Fruit fly (Drosophila melanogaster) whole organism, embryonic: ENCODE results near the gene CG5510.

Experiments used
- Abd-B ChIP-seq: fragments of 200-800 bp; sonication (Bioruptor generic); optimal IDR thresholded peaks from 2 replicates; lab custom pipeline; 2018; ENCODE audit warnings: missing biosample characterization, mild to moderate bottlenecking, missing genetic modification characterization, moderate library complexity
- Ada2b ChIP-seq: fragments of 200-800 bp; sonication (Bioruptor generic); IDR thresholded peaks from 2 replicates; pipeline ENCODE4 v1.3.6; 2022; ENCODE audit warnings: missing biosample characterization, missing genetic modification characterization
- Aef1 ChIP-seq: fragments of 200-800 bp; sonication (Bioruptor generic); IDR thresholded peaks from 3 replicates; pipeline ENCODE4 v1.3.6; 2022; ENCODE audit warnings: missing biosample characterization, missing genetic modification characterization
- Atf-2 ChIP-seq: fragments of 200-800 bp; sonication (Bioruptor generic); optimal IDR thresholded peaks from 2 replicates; lab custom pipeline; 2016; ENCODE audit warnings: missing biosample characterization, missing genetic modification characterization
- CG11085 ChIP-seq: fragments of 200-800 bp; sonication (Bioruptor generic); IDR thresholded peaks from 2 replicates; pipeline ENCODE4 v1.3.6; 2022; ENCODE audit warnings: missing biosample characterization, missing genetic modification characterization
- CG12155 ChIP-seq: fragments of 200-800 bp; sonication (Bioruptor generic); optimal IDR thresholded peaks from 3 replicates; lab custom pipeline; 2016; ENCODE audit warnings: missing biosample characterization, missing genetic modification characterization
- CG12942 ChIP-seq: fragments of 200-800 bp; sonication (Bioruptor generic); optimal IDR thresholded peaks from 3 replicates; lab custom pipeline; 2016; ENCODE audit warnings: missing biosample characterization, missing genetic modification characterization
- CG14441 ChIP-seq: fragments of 200-800 bp; sonication (Bioruptor generic); IDR thresholded peaks from 2 replicates; pipeline ENCODE4 v1.3.6; 2022; ENCODE audit warnings: missing biosample characterization, missing genetic modification characterization
- CG14860 ChIP-seq: fragments of 200-800 bp; sonication (Bioruptor generic); IDR thresholded peaks from 3 replicates; pipeline ENCODE4 v1.3.6; 2022; ENCODE audit warnings: missing biosample characterization, missing genetic modification characterization; ENCODE audit not compliant: partially characterized antibody
- CG16815 ChIP-seq: fragments of 200-800 bp; sonication (Bioruptor generic); optimal IDR thresholded peaks from 3 replicates; lab custom pipeline; 2017; ENCODE audit warnings: missing biosample characterization, mild to moderate bottlenecking, missing genetic modification characterization
- CG16863 ChIP-seq: fragments of 200-800 bp; sonication (Bioruptor generic); optimal IDR thresholded peaks from 3 replicates; lab custom pipeline; 2016; ENCODE audit warnings: missing biosample characterization, missing genetic modification characterization
- CG18011 ChIP-seq: fragments of 200-800 bp; sonication (Bioruptor generic); optimal IDR thresholded peaks from 2 replicates; lab custom pipeline; 2017; ENCODE audit warnings: missing biosample characterization, missing genetic modification characterization, mild to moderate bottlenecking, moderate library complexity, missing genotype
- CG30403 ChIP-seq: fragments of 200-800 bp; sonication (Bioruptor generic); optimal IDR thresholded peaks from 3 replicates; lab custom pipeline; 2016; ENCODE audit warnings: missing biosample characterization, missing genetic modification characterization
- CG3065 ChIP-seq: fragments of 200-800 bp; sonication (Bioruptor generic); optimal IDR thresholded peaks from 2 replicates; lab custom pipeline; 2016; ENCODE audit warnings: missing biosample characterization, missing genetic modification characterization
- CG31224 ChIP-seq: fragments of 200-800 bp; sonication (Bioruptor generic); IDR thresholded peaks from 2 replicates; pipeline ENCODE4 v1.3.6; 2022; ENCODE audit warnings: missing biosample characterization, missing genetic modification characterization
- CG3163 ChIP-seq: fragments of 200-800 bp; sonication (Bioruptor generic); optimal IDR thresholded peaks from 3 replicates; lab custom pipeline; 2016; ENCODE audit warnings: missing biosample characterization, missing genetic modification characterization
- CG3995 ChIP-seq: fragments of 200-800 bp; sonication (Bioruptor generic); optimal IDR thresholded peaks from 3 replicates; lab custom pipeline; 2016; ENCODE audit warnings: missing biosample characterization, missing genetic modification characterization
- CG4707 ChIP-seq: fragments of 200-800 bp; sonication (Bioruptor generic); optimal IDR thresholded peaks from 2 replicates; lab custom pipeline; 2018; ENCODE audit warnings: missing biosample characterization, mild to moderate bottlenecking, missing genetic modification characterization, moderate library complexity
- CG7357 ChIP-seq: fragments of 200-800 bp; sonication (Bioruptor generic); IDR thresholded peaks from 3 replicates; pipeline ENCODE4 v1.3.6; 2022; ENCODE audit warnings: missing biosample characterization, missing genetic modification characterization
- CG8388 ChIP-seq: fragments of 200-800 bp; sonication (Bioruptor generic); optimal IDR thresholded peaks from 2 replicates; lab custom pipeline; 2019; ENCODE audit warnings: missing biosample characterization, mild to moderate bottlenecking, missing genetic modification characterization, moderate library complexity
- CG8765 ChIP-seq: fragments of 200-800 bp; sonication (Bioruptor generic); IDR thresholded peaks from 2 replicates; pipeline ENCODE4 v1.3.6; 2022; ENCODE audit warnings: missing biosample characterization, missing genetic modification characterization
- CG8944 ChIP-seq: fragments of 200-800 bp; sonication (Bioruptor generic); optimal IDR thresholded peaks from 3 replicates; lab custom pipeline; 2016; ENCODE audit warnings: missing biosample characterization, missing genetic modification characterization
- CG9215 ChIP-seq: fragments of 200-800 bp; sonication (Bioruptor generic); IDR thresholded peaks from 2 replicates; pipeline ENCODE4 v1.3.6; 2022; ENCODE audit warnings: missing biosample characterization, missing genetic modification characterization
- CG9609 ChIP-seq: fragments of 200-800 bp; sonication (Bioruptor generic); optimal IDR thresholded peaks from 3 replicates; lab custom pipeline; 2016; ENCODE audit warnings: missing biosample characterization, missing genetic modification characterization
- CkIIα-i1 ChIP-seq: fragments of 200-800 bp; sonication (Bioruptor generic); IDR thresholded peaks from 2 replicates; pipeline ENCODE4 v1.3.6; 2022; ENCODE audit warnings: missing biosample characterization, missing genetic modification characterization
- Dref ChIP-seq: fragments of 200-800 bp; sonication (Bioruptor generic); IDR thresholded peaks from 2 replicates; pipeline ENCODE4 v1.3.6; 2022; ENCODE audit warnings: missing biosample characterization, missing genetic modification characterization
- Elba2 ChIP-seq: fragments of 200-800 bp; sonication (Bioruptor generic); optimal IDR thresholded peaks from 3 replicates; lab custom pipeline; 2016; ENCODE audit warnings: missing biosample characterization, missing genetic modification characterization
- Fer3 ChIP-seq: fragments of 200-800 bp; sonication (Bioruptor generic); optimal IDR thresholded peaks from 2 replicates; lab custom pipeline; 2018; ENCODE audit warnings: missing biosample characterization, mild to moderate bottlenecking, missing genetic modification characterization, moderate library complexity
- Gsc ChIP-seq: fragments of 200-800 bp; sonication (Bioruptor generic); IDR thresholded peaks from 2 replicates; pipeline ENCODE4 v1.3.6; 2022; ENCODE audit warnings: missing biosample characterization, missing genetic modification characterization
- H15 ChIP-seq: fragments of 200-800 bp; sonication (Bioruptor generic); IDR thresholded peaks from 3 replicates; pipeline ENCODE4 v1.3.6; 2022; ENCODE audit warnings: missing biosample characterization, missing genetic modification characterization
- HLH4C ChIP-seq: fragments of 200-800 bp; sonication (Bioruptor generic); IDR thresholded peaks from 3 replicates; pipeline ENCODE4 v1.3.6; 2022; ENCODE audit warnings: missing biosample characterization, missing genetic modification characterization; ENCODE audit not compliant: partially characterized antibody
- Hand ChIP-seq: fragments of 200-800 bp; sonication (Bioruptor generic); optimal IDR thresholded peaks from 2 replicates; lab custom pipeline; 2017; ENCODE audit warnings: mild to moderate bottlenecking, missing biosample characterization, missing genetic modification reagents, missing genetic modification characterization
- Pdp1 ChIP-seq, 2 experiments: fragments of 200-800 bp; sonication (Bioruptor generic); optimal IDR thresholded peaks; 3 replicates each; lab custom pipeline; 2016; ENCODE audit warnings: missing biosample characterization in 2 of 2, missing genetic modification characterization in 2 of 2, mild to moderate bottlenecking in 1 of 2, moderate library complexity in 1 of 2
- Rfx ChIP-seq: fragments of 200-800 bp; sonication (Bioruptor generic); IDR thresholded peaks from 2 replicates; pipeline ENCODE4 v1.3.6; 2022; ENCODE audit warnings: missing biosample characterization, missing genetic modification characterization
- Scr ChIP-seq: fragments of 200-800 bp; sonication (Bioruptor generic); IDR thresholded peaks from 2 replicates; pipeline ENCODE4 v1.3.6; 2022; ENCODE audit warnings: missing biosample characterization, missing genetic modification characterization; ENCODE audit not compliant: partially characterized antibody
- Ssrp ChIP-seq: fragments of 200-800 bp; sonication (Bioruptor generic); optimal IDR thresholded peaks from 2 replicates; lab custom pipeline; 2018; ENCODE audit warnings: missing biosample characterization, mild to moderate bottlenecking, missing genetic modification characterization, moderate library complexity
- TFAM ChIP-seq: fragments of 200-800 bp; sonication (Bioruptor generic); optimal IDR thresholded peaks from 2 replicates; lab custom pipeline; 2017; ENCODE audit warnings: missing biosample characterization, missing genetic modification characterization, inconsistent platforms
- Xbp1 ChIP-seq: fragments of 200-800 bp; sonication (Bioruptor generic); optimal IDR thresholded peaks from 3 replicates; lab custom pipeline; 2016; ENCODE audit warnings: missing biosample characterization, mild to moderate bottlenecking, missing genetic modification characterization
- YL-1 ChIP-seq: fragments of 200-800 bp; sonication (Bioruptor generic); optimal IDR thresholded peaks from 3 replicates; lab custom pipeline; 2017; ENCODE audit warnings: missing biosample characterization, mild to moderate bottlenecking, missing genetic modification characterization
- aop ChIP-seq: fragments of 200-800 bp; sonication (Bioruptor generic); IDR thresholded peaks from 2 replicates; pipeline ENCODE4 v1.3.6; 2022; ENCODE audit warnings: missing biosample characterization, missing genetic modification characterization
- ase ChIP-seq: fragments of 200-800 bp; sonication (Bioruptor generic); IDR thresholded peaks from 3 replicates; pipeline ENCODE4 v1.3.6; 2022; ENCODE audit warnings: missing biosample characterization, missing genetic modification characterization
- cad ChIP-seq: fragments of >200 bp; optimal IDR thresholded peaks from 2 replicates; lab custom pipeline; 2017; ENCODE audit warnings: missing biosample characterization, missing genetic modification characterization
- chinmo ChIP-seq: fragments of 200-800 bp; sonication (Bioruptor generic); IDR thresholded peaks from 4 replicates; pipeline ENCODE4 v1.3.6; 2022; ENCODE audit warnings: missing biosample characterization, missing genetic modification characterization; ENCODE audit not compliant: partially characterized antibody
- ci ChIP-seq: fragments of 200-800 bp; sonication (Bioruptor generic); IDR thresholded peaks from 3 replicates; pipeline ENCODE4 v1.3.6; 2022; ENCODE audit warnings: missing biosample characterization, missing genetic modification characterization
- emc ChIP-seq: fragments of 200-800 bp; sonication (Bioruptor generic); optimal IDR thresholded peaks from 2 replicates; lab custom pipeline; 2016; ENCODE audit warnings: missing biosample characterization, missing genetic modification characterization
- inv ChIP-seq: fragments of 200-800 bp; sonication (Bioruptor generic); IDR thresholded peaks from 2 replicates; pipeline ENCODE4 v1.3.6; 2022; ENCODE audit warnings: missing biosample characterization, missing genetic modification characterization; ENCODE audit not compliant: partially characterized antibody
- onecut ChIP-seq: fragments of 200-800 bp; sonication (Bioruptor generic); IDR thresholded peaks from 2 replicates; pipeline ENCODE4 v1.3.6; 2022; ENCODE audit warnings: missing biosample characterization, missing genetic modification characterization
- scrt ChIP-seq: fragments of 200-800 bp; sonication (Bioruptor generic); optimal IDR thresholded peaks from 2 replicates; lab custom pipeline; 2018; ENCODE audit warnings: missing biosample characterization, mild to moderate bottlenecking, missing genetic modification characterization, moderate library complexity
- sd ChIP-seq: fragments of 200-800 bp; sonication (Bioruptor generic); optimal IDR thresholded peaks from 3 replicates; lab custom pipeline; 2018; ENCODE audit warnings: missing biosample characterization, mild to moderate bottlenecking, missing genetic modification characterization, moderate library complexity
- tna ChIP-seq: fragments of 200-800 bp; sonication (Bioruptor generic); IDR thresholded peaks from 2 replicates; pipeline ENCODE4 v1.3.6; 2022; ENCODE audit warnings: missing biosample characterization, missing genetic modification characterization; ENCODE audit not compliant: partially characterized antibody
- tx ChIP-seq: fragments of 200-800 bp; sonication (Bioruptor generic); optimal IDR thresholded peaks from 2 replicates; lab custom pipeline; 2016; ENCODE audit warnings: missing biosample characterization, missing genetic modification characterization
- zfh1 ChIP-seq: fragments of 200-800 bp; sonication (Bioruptor generic); IDR thresholded peaks from 3 replicates; pipeline ENCODE4 v1.3.6; 2022; ENCODE audit warnings: missing biosample characterization, missing genetic modification characterization

The CG5510 gene

DNA sequence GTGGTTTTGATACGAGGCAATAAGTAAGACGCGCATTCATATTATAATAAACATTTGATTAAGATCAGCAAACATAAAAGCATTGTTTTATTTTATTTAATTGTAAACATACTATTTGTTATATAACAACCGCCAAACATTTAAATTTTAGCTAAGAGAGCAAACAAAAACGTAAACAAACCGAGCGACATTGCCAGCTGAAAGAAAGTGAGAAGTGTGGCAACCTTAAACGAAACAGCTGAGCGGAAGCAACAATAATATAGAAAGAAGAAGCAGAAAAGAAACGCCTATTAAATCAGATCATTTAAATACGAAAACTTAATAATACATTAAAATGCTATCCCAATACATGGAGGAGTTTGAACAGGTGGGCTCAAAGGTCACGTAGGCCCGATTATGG, 34.8 kb downstream of the CG5510 start, which contains the start of gene Sec10 (continued):
- no peak for TF ChIP-seq chinmo (GFP tag; lab: Robert Waterston, UW)
- no peak for TF ChIP-seq onecut (GFP tag; lab: Robert Waterston, UW)
- peak in 1 of 2 experiments; percentile 99 for TF ChIP-seq Pdp1 (GFP tag; optimal IDR thresholded peaks at IDR 0.05; lab: Kevin White, UChicago)
- no peak for TF ChIP-seq Hand (GFP tag; lab: Kevin White, UChicago)
- TF ChIP-seq CG30403 (GFP tag; lab: Kevin White, UChicago): no peak
- TF ChIP-seq CkIIα-i1: no peak
- TF ChIP-seq H15 (GFP tag; lab: Robert Waterston, UW): no peak
- TF ChIP-seq CG18011 (GFP tag; lab: Kevin White, UChicago): no peak
- no peak for TF ChIP-seq CG12155 (GFP tag; lab: Kevin White, UChicago)
- no peak for TF ChIP-seq CG3163
- TF ChIP-seq CG4707 (GFP tag; lab: Kevin White, UChicago): peak; percentile 12
- TF ChIP-seq CG16815: no peak
- TF ChIP-seq Aef1 (GFP tag; lab: Robert Waterston, UW): no peak
- TF ChIP-seq CG31224 (GFP tag; lab: Robert Waterston, UW): no peak
- no peak; the same call in 2 of the 3 replicates for TF ChIP-seq ci (GFP tag; lab: Robert Waterston, UW)
- peak; percentile 28 for TF ChIP-seq Elba2 (GFP tag; lab: Kevin White, UChicago)
- TF ChIP-seq CG3995 (GFP tag; lab: Kevin White, UChicago): no peak
- no peak for TF ChIP-seq aop
- no peak for TF ChIP-seq CG8944 (GFP tag; lab: Kevin White, UChicago)
- TF ChIP-seq CG3065 (GFP tag; lab: Kevin White, UChicago): no peak
- TF ChIP-seq Abd-B (GFP tag; lab: Kevin White, UChicago): no peak
- TF ChIP-seq Fer3: no peak
- no peak for TF ChIP-seq inv (GFP tag; lab: Robert Waterston, UW)
- peak; percentile 41 for TF ChIP-seq Dref (GFP tag; lab: Robert Waterston, UW)
- no peak for TF ChIP-seq Atf-2
- no peak for TF ChIP-seq cad (GFP tag; lab: Kevin White, UChicago)
- TF ChIP-seq Xbp1 (GFP tag; lab: Kevin White, UChicago): no peak
- TF ChIP-seq CG14441: no peak
- no peak for TF ChIP-seq CG12942 (GFP tag; lab: Kevin White, UChicago)
- no peak for TF ChIP-seq CG8388 (GFP tag; lab: Kevin White, UChicago)
- TF ChIP-seq CG16863: no peak
- no peak for TF ChIP-seq Gsc
- no peak for TF ChIP-seq ase (GFP tag; lab: Robert Waterston, UW)
- no peak for TF ChIP-seq CG9609 (GFP tag; lab: Kevin White, UChicago)
- no peak for TF ChIP-seq sd
- TF ChIP-seq Ssrp (tag; lab: Kevin White, UChicago): no peak
- peak; percentile 94 for TF ChIP-seq CG9215
- peak; percentile 83 for TF ChIP-seq YL-1 (GFP tag; lab: Kevin White, UChicago)
- no peak for TF ChIP-seq CG8765
- TF ChIP-seq scrt: peak; percentile 85
- TF ChIP-seq CG11085 (GFP tag; lab: Robert Waterston, UW): no peak
- TF ChIP-seq Scr (GFP tag; lab: Robert Waterston, UW): no peak
- no peak for TF ChIP-seq zfh1 (GFP tag; lab: Robert Waterston, UW)
- no peak for TF ChIP-seq TFAM (GFP tag; lab: Kevin White, UChicago)
- TF ChIP-seq CG14860 (GFP tag; lab: Robert Waterston, UW): no peak
- no peak for TF ChIP-seq tx (GFP tag; lab: Kevin White, UChicago)
- TF ChIP-seq Rfx (GFP tag; lab: Robert Waterston, UW): no peak
- TF ChIP-seq Ada2b (GFP tag; lab: Robert Waterston, UW): no peak
- TF ChIP-seq HLH4C: no peak
- TF ChIP-seq tna (GFP tag; lab: Robert Waterston, UW): no peak
- TF ChIP-seq CG7357 (GFP tag; lab: Robert Waterston, UW): no peak
- no peak for TF ChIP-seq emc (GFP tag; lab: Kevin White, UChicago)
